Worm (Caenorhabditis elegans): ENCODE results near the gene F47B8.4.

DNA sequence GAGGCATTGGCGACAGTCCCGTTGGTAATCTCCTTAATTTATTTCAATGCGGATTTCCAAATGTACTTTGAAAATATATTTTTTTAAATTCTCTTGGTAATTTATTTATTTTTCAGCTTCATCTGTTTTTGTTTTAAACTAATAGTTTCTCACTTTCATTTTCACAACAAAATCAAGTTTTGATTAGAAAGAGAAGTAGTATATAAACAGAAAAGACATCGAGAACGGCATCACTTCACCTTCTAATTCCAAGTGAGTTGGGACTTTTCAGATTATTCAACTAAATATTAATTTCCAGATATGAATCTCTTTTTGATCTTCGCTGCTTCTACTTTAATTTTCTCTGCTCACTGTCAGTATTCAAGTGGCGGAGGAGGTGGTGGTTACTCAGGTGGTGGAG, 4.2 kb downstream of the F47B8.4 start, which contains the start of gene F47B8.14:
- TF ChIP-seq unc-62 (GFP tag; optimal IDR thresholded peaks at IDR 0.05), result no peak
- TF ChIP-seq ztf-11 (tag; optimal IDR thresholded peaks at IDR 0.05), result no peak
- TF ChIP-seq ceh-83 (GFP tag; optimal IDR thresholded peaks at IDR 0.05), result no peak
- no peak for TF ChIP-seq unc-39 (tag; optimal IDR thresholded peaks at IDR 0.05)
- TF ChIP-seq pha-4 (tag; optimal IDR thresholded peaks at IDR 0.05), result no peak
- no peak for TF ChIP-seq blmp-1 (tag; optimal IDR thresholded peaks at IDR 0.05)
- TF ChIP-seq ham-2 (GFP tag; optimal IDR thresholded peaks at IDR 0.05), result no peak

All from whole organism, mixed stage, embryonic.